Worm (Caenorhabditis elegans) whole organism, young adult: Measurements from ENCODE around the gene R08F11.4.

Experiments used
- B0261.1 ChIP-seq: sonication (generic microtip); optimal IDR thresholded peaks from 2 replicates; lab custom pipeline; 2016; ENCODE audit warnings: mild to moderate bottlenecking, missing genetic modification characterization, moderate library complexity, missing compliant biosample characterization
- C06A6.2 ChIP-seq: fragments of 200-800 bp; sonication (Bioruptor generic); conservative IDR thresholded peaks from 2 replicates; pipeline ENCODE4 v1.3.6; 2022; ENCODE audit warnings: missing genetic modification characterization, missing compliant biosample characterization
- D2030.7 ChIP-seq: fragments of 200-800 bp; sonication (Bioruptor generic); IDR thresholded peaks from 2 replicates; pipeline ENCODE4 v1.3.6; 2022; ENCODE audit warnings: missing genetic modification reagents, missing genetic modification characterization, missing compliant biosample characterization
- T26A5.8 ChIP-seq: sonication (generic microtip); optimal IDR thresholded peaks from 2 replicates; lab custom pipeline; 2016; ENCODE audit warnings: missing genetic modification characterization, missing compliant biosample characterization
- aptf-2 ChIP-seq: fragments of 200-800 bp; sonication (Bioruptor generic); conservative IDR thresholded peaks from 2 replicates; pipeline ENCODE4 v1.3.6; 2022; ENCODE audit warnings: missing genetic modification reagents, missing genetic modification characterization, missing compliant biosample characterization
- atf-7 ChIP-seq: sonication (generic microtip); optimal IDR thresholded peaks from 2 replicates; lab custom pipeline; 2017; ENCODE audit warnings: mild to moderate bottlenecking, missing genetic modification characterization, missing compliant biosample characterization
- lsy-27 ChIP-seq: sonication (generic microtip); optimal IDR thresholded peaks from 2 replicates; lab custom pipeline; 2017; ENCODE audit warnings: missing genetic modification characterization, mild to moderate bottlenecking, missing compliant biosample characterization, antibody characterized with exemption, missing genotype, borderline replicate concordance; ENCODE audit not compliant: insufficient read depth
- mcd-1 ChIP-seq: fragments of 200-800 bp; sonication (Bioruptor generic); IDR thresholded peaks from 2 replicates; pipeline ENCODE4 v1.3.6; 2022; ENCODE audit warnings: missing genetic modification reagents, missing genetic modification characterization, missing compliant biosample characterization
- mel-28 ChIP-seq: sonication (generic microtip); optimal IDR thresholded peaks from 2 replicates; lab custom pipeline; 2016; ENCODE audit warnings: borderline replicate concordance, mild to moderate bottlenecking, missing genetic modification characterization, missing compliant biosample characterization
- pha-4 ChIP-seq: fragments of 150-350 bp; sonication (generic microtip); optimal IDR thresholded peaks from 2 replicates; lab custom pipeline; 2014; ENCODE audit warnings: missing biosample characterization, missing genetic modification reagents, missing genetic modification characterization
- snpc-4 ChIP-seq, 5 experiments: fragments of 150-350 bp in 1 of 5; sonication (generic microtip) in 4 of 5; optimal IDR thresholded peaks; 2 replicates each; lab custom pipeline; 2014 to 2018; ENCODE audit warnings: missing genetic modification characterization in 5 of 5, missing biosample characterization in 3 of 5, antibody characterized with exemption in 2 of 5, mild to moderate bottlenecking in 2 of 5, missing compliant biosample characterization in 2 of 5, missing genotype in 2 of 5, moderate library complexity in 2 of 5, missing genetic modification reagents in 1 of 5
- unc-62 ChIP-seq: fragments of 150-350 bp; optimal IDR thresholded peaks from 2 replicates; lab custom pipeline; 2014; ENCODE audit warnings: missing biosample characterization, missing genetic modification reagents, missing genetic modification characterization

ce11 chrV:3760839-3761238 is 44.5 kb downstream of the R08F11.4 start, which contains the start of gene oac-55:
- TF ChIP-seq mcd-1 (GFP tag; lab: Robert Waterston, UW) (no peak), unc-62 (GFP tag; lab: Kevin White, UChicago) (no peak), mel-28 (tag; lab: Kevin White, UChicago) (no peak), D2030.7 (no peak), atf-7 (tag; lab: Kevin White, UChicago) (no peak), pha-4 (tag; lab: Kevin White, UChicago) (no peak), snpc-4 (GFP tag; optimal IDR thresholded peaks at IDR 0.05; lab: Kevin White, UChicago) (no peak), snpc-4 (tag; optimal IDR thresholded peaks at IDR 0.05; lab: Kevin White, UChicago) (no peak), B0261.1 (no peak), lsy-27 (tag; lab: Kevin White, UChicago) (no peak), T26A5.8 (no peak), aptf-2 (GFP tag; lab: Robert Waterston, UW) (no peak), C06A6.2 (no peak)
